Fruit fly (Drosophila melanogaster) whole organism, wandering third instar larva: ENCODE measurements around the gene Ggt-1.

ENCODE experiments used
- CG9705 ChIP-seq: fragments of 200-800 bp; sonication (Bioruptor generic); optimal IDR thresholded peaks from 2 replicates; lab custom pipeline; 2018; ENCODE audit warnings: missing biosample characterization, mild to moderate bottlenecking, missing genetic modification characterization
- br ChIP-seq: fragments of 200-800 bp; sonication (Bioruptor generic); optimal IDR thresholded peaks from 2 replicates; lab custom pipeline; 2016; ENCODE audit warnings: missing biosample characterization, missing genetic modification characterization
- dl ChIP-seq, 2 experiments: fragments of 175-275, 200-275 bp in 1 of 2; fragments of 200-275 bp in 1 of 2; sonication (Bioruptor generic); optimal IDR thresholded peaks; lab custom pipeline; 2018; ENCODE audit warnings: mild to moderate bottlenecking in 2 of 2, missing biosample characterization in 2 of 2, missing genetic modification characterization in 2 of 2, moderate library complexity in 2 of 2; ENCODE audit not compliant: partially characterized antibody in 2 of 2, insufficient read depth in 1 of 2
- dmrt93B ChIP-seq: fragments of 200-800 bp; sonication (Bioruptor generic); optimal IDR thresholded peaks from 2 replicates; lab custom pipeline; 2018; ENCODE audit warnings: missing biosample characterization, mild to moderate bottlenecking, missing genetic modification characterization
- h ChIP-seq: fragments of 200-800 bp; sonication (Bioruptor generic); optimal IDR thresholded peaks from 3 replicates; lab custom pipeline; 2016; ENCODE audit warnings: missing biosample characterization, mild to moderate bottlenecking, missing genetic modification characterization
- jim ChIP-seq: fragments of 175-275, 200-325 bp; sonication (Bioruptor generic); optimal IDR thresholded peaks from 2 replicates; lab custom pipeline; 2016; ENCODE audit warnings: missing biosample characterization, mild to moderate bottlenecking, missing genetic modification characterization
- psq ChIP-seq: fragments of 200-800 bp; sonication (Bioruptor generic); optimal IDR thresholded peaks from 3 replicates; lab custom pipeline; 2017; ENCODE audit warnings: missing biosample characterization, mild to moderate bottlenecking, missing genetic modification characterization, moderate library complexity
- sv ChIP-seq: fragments of 200-800 bp; sonication (Bioruptor generic); optimal IDR thresholded peaks from 3 replicates; lab custom pipeline; 2016; ENCODE audit warnings: missing biosample characterization, missing genetic modification characterization
- usp ChIP-seq: fragments of >200 bp; optimal IDR thresholded peaks from 2 replicates; lab custom pipeline; 2017; ENCODE audit warnings: missing biosample characterization, missing genetic modification characterization

dm6 chrX:18534393-18534792 lies 22.1 kb upstream of the Ggt-1 start:
- TF ChIP-seq h (GFP tag; lab: Kevin White, UChicago), result no peak
- no peak for TF ChIP-seq psq (GFP tag; lab: Kevin White, UChicago)
- peak; percentile 63 to 72 for TF ChIP-seq dl (GFP tag; optimal IDR thresholded peaks at IDR 0.05; lab: Kevin White, UChicago; ENCODE audit: insufficient read depth in 1 of 2, partially characterized antibody in 2 of 2)
- TF ChIP-seq CG9705, result no peak
- no peak for TF ChIP-seq jim (GFP tag; lab: Kevin White, UChicago)
- no peak for TF ChIP-seq br (GFP tag; lab: Kevin White, UChicago)
- no peak for TF ChIP-seq usp (GFP tag; lab: Kevin White, UChicago)
- TF ChIP-seq dmrt93B, result no peak
- no peak for TF ChIP-seq sv (GFP tag; lab: Kevin White, UChicago)
